Worm (Caenorhabditis elegans): Measurements from ENCODE around the gene ttr-34.

ttr-34 gene

DNA sequence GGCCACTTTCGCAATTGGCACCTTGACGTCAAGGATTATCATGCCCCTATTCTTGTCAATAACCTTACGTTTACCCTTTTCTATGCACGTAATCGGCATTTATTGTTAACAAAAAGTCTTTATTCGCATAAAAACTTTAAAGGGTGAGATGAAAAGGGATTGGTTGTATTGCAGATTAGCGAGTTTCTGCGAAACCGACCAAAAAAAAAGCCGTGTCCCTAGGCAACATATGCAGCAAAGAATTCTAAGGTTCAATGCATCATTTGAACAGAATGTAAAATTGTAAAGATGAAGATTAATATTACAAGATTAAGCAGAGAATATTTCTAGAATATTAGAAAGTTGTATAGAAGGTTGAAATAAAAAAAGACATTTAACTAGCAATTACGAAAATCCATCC lies 42.4 kb downstream of the ttr-34 start:
- TF ChIP-seq ama-1 (optimal IDR thresholded peaks at IDR 0.05) (no peak), egl-43 (GFP tag; IDR thresholded peaks at IDR 0.05) (no peak), ceh-20 (GFP tag; IDR thresholded peaks at IDR 0.05) (no peak), nhr-102 (tag; optimal IDR thresholded peaks at IDR 0.05) (no peak), lin-29 (GFP tag; IDR thresholded peaks at IDR 0.05) (no peak), lin-39 (tag; optimal IDR thresholded peaks at IDR 0.05) (no peak), vab-7 (GFP tag; IDR thresholded peaks at IDR 0.05) (no peak), lin-38 (GFP tag; IDR thresholded peaks at IDR 0.05) (no peak), zfp-3 (GFP tag; conservative IDR thresholded peaks at IDR 0.05) (no peak), R02D3.7 (tag; optimal IDR thresholded peaks at IDR 0.05) (no peak), nhr-28 (tag; optimal IDR thresholded peaks at IDR 0.05) (no peak), lir-3 (tag; optimal IDR thresholded peaks at IDR 0.05) (no peak), ceh-28 (tag; optimal IDR thresholded peaks at IDR 0.05) (no peak), daf-16 (GFP tag; optimal IDR thresholded peaks at IDR 0.05) (no peak), daf-16 (tag; optimal IDR thresholded peaks at IDR 0.05) (no peak), cey-2 (tag; optimal IDR thresholded peaks at IDR 0.05; ENCODE audit: borderline replicate concordance, insufficient read depth) (no peak), snpc-1.2 (GFP tag; IDR thresholded peaks at IDR 0.05) (no peak)

DNA sequence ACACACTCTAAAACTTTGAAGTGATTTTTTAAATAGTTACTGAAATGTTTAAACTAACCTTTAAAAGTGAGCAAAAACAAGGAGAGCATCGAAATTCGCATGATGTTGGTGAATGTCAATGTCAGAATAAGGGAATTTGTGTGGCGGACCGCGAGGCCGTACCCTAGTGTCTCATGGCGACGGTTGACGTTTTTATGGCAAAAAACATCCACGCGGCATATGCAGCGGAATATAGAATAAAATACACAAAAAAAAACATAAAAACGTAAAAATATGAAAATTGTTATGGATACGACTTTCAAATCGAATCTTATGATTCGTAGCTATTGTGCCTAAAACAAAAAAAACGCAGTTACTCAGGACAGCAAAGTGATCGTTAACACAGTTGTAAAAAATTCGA lies 50.3 kb downstream of the ttr-34 start, which contains the start of gene cwp-5:
Gene cwp-5 (minus strand): TSS at position 101 of the 400 bp plus-strand sequence.
- TF ChIP-seq ZK546.5 (tag; optimal IDR thresholded peaks at IDR 0.05) (no peak), ces-1 (GFP tag; optimal IDR thresholded peaks at IDR 0.05) (no peak), nhr-42 (GFP tag; IDR thresholded peaks at IDR 0.05) (no peak), daf-8 (GFP tag; IDR thresholded peaks at IDR 0.05) (no peak), zfp-2 (tag; optimal IDR thresholded peaks at IDR 0.05) (no peak)

Data from whole organism, L4 larva.